Worm (Caenorhabditis elegans) whole organism, L3 larva: ENCODE measurements around the gene gly-1.

ENCODE experiments used
- elt-1 ChIP-seq: fragments of 150-350 bp; optimal IDR thresholded peaks from 2 replicates; lab custom pipeline; 2014; ENCODE audit warnings: missing biosample characterization, missing genetic modification characterization
- elt-2 ChIP-seq: sonication (generic microtip); optimal IDR thresholded peaks from 2 replicates; lab custom pipeline; 2016; ENCODE audit warnings: missing genetic modification reagents, mild to moderate bottlenecking, missing genetic modification characterization, missing compliant biosample characterization
- elt-3 ChIP-seq, 3 experiments: fragments of 150-350 bp in 1 of 3; sonication (generic microtip) in 2 of 3; optimal IDR thresholded peaks; 2 replicates in 2 of 3; 4 replicates in 1 of 3; lab custom pipeline; 2014 to 2017; ENCODE audit warnings: missing biosample characterization in 3 of 3, missing genetic modification characterization in 3 of 3
- fkh-10 ChIP-seq: sonication (generic microtip); optimal IDR thresholded peaks from 2 replicates; lab custom pipeline; 2017; ENCODE audit warnings: missing biosample characterization, missing genetic modification reagents, missing genetic modification characterization
- jun-1 ChIP-seq: fragments of 150-350 bp; optimal IDR thresholded peaks from 2 replicates; lab custom pipeline; 2014; ENCODE audit warnings: missing biosample characterization, missing genetic modification reagents, missing genetic modification characterization
- nhr-237 ChIP-seq: fragments of 150-350 bp; optimal IDR thresholded peaks from 2 replicates; lab custom pipeline; 2014; ENCODE audit warnings: missing biosample characterization, missing genetic modification characterization
- nhr-76 ChIP-seq: fragments of 150-350 bp; sonication (generic microtip); optimal IDR thresholded peaks from 5 replicates; lab custom pipeline; 2014; ENCODE audit warnings: missing biosample characterization, missing genetic modification characterization
- nhr-77 ChIP-seq: fragments of 150-350 bp; optimal IDR thresholded peaks from 2 replicates; lab custom pipeline; 2014; ENCODE audit warnings: missing biosample characterization, missing genetic modification characterization
- pqm-1 ChIP-seq: fragments of 150-350 bp; optimal IDR thresholded peaks from 2 replicates; lab custom pipeline; 2017; ENCODE audit warnings: missing biosample characterization, missing genetic modification characterization, inconsistent platforms
- unc-62 ChIP-seq: fragments of 150-350 bp; sonication (generic microtip); optimal IDR thresholded peaks from 4 replicates; lab custom pipeline; 2014; ENCODE audit warnings: missing biosample characterization, missing genetic modification reagents, missing genetic modification characterization
- ztf-11 ChIP-seq: fragments of 150-350 bp; optimal IDR thresholded peaks from 2 replicates; lab custom pipeline; 2014; ENCODE audit warnings: missing biosample characterization, missing genetic modification characterization

- TF ChIP-seq elt-3 (tag; optimal IDR thresholded peaks at IDR 0.05; lab: Kevin White, UChicago) (no peak), ztf-11 (tag; lab: Kevin White, UChicago) (no peak), nhr-76 (tag; lab: Kevin White, UChicago) (no peak), jun-1 (no peak), pqm-1 (tag; lab: Kevin White, UChicago) (no peak), elt-1 (tag; lab: Kevin White, UChicago) (no peak), elt-2 (tag; lab: Kevin White, UChicago) (no peak), fkh-10 (GFP tag; lab: Kevin White, UChicago) (no peak), nhr-77 (tag; lab: Kevin White, UChicago) (no peak), nhr-237 (tag; lab: Kevin White, UChicago) (no peak), unc-62 (GFP tag; lab: Kevin White, UChicago) (no peak)
These were observed 16.8 kb downstream of the gly-1 start for ce11 chrII:10885250-10885649.
